Fruit fly (Drosophila melanogaster) S2 (cell line): Measurements from ENCODE around the gene inaF-A.

Experiments used
- CG8478 ChIP-seq: fragments of >200 bp; optimal IDR thresholded peaks from 2 replicates; lab custom pipeline; 2018
- CTCF ChIP-seq, 2 experiments: fragments of >200 bp; optimal IDR thresholded peaks; 2 replicates each; lab custom pipeline; 2018

dm6 chrX:11709799-11710720 is 23.6 kb downstream of the inaF-A start, which contains the start of gene FucT6:
- TF ChIP-seq CTCF (optimal IDR thresholded peaks at IDR 0.05; lab: Kevin White, UChicago): peak in 1 of 2 experiments; percentile 43
- TF ChIP-seq CG8478 (lab: Kevin White, UChicago): no peak
